Worm (Caenorhabditis elegans) whole organism, early embryonic: ENCODE measurements around the gene nhr-218.

ENCODE experiments used
- B0310.2 ChIP-seq: sonication (generic microtip); optimal IDR thresholded peaks from 2 replicates; lab custom pipeline; 2016; ENCODE audit warnings: mild to moderate bottlenecking, missing genetic modification characterization, missing compliant biosample characterization
- F13C5.2 ChIP-seq: sonication (generic microtip); optimal IDR thresholded peaks from 2 replicates; lab custom pipeline; 2017; ENCODE audit warnings: mild to moderate bottlenecking, missing genetic modification characterization, inconsistent platforms, missing compliant biosample characterization
- aly-1 ChIP-seq: sonication (generic microtip); optimal IDR thresholded peaks from 2 replicates; lab custom pipeline; 2016; ENCODE audit warnings: missing genetic modification characterization, missing compliant biosample characterization
- ama-1 ChIP-seq: fragments of 150-350 bp; optimal IDR thresholded peaks from 2 replicates; lab custom pipeline; 2014
- ceh-13 ChIP-seq: fragments of 200-800 bp; sonication (Bioruptor generic); optimal IDR thresholded peaks from 2 replicates; lab custom pipeline; 2018; ENCODE audit warnings: mild to moderate bottlenecking, missing genetic modification characterization, missing compliant biosample characterization
- ceh-36 ChIP-seq: sonication (generic microtip); optimal IDR thresholded peaks from 2 replicates; lab custom pipeline; 2016; ENCODE audit warnings: missing genetic modification characterization, inconsistent platforms, missing compliant biosample characterization
- ets-7 ChIP-seq: sonication (generic microtip); optimal IDR thresholded peaks from 2 replicates; lab custom pipeline; 2016; ENCODE audit warnings: missing genotype, missing genetic modification characterization, missing compliant biosample characterization
- pes-1 ChIP-seq: fragments of 200-800 bp; sonication (Bioruptor generic); IDR thresholded peaks from 2 replicates; pipeline ENCODE4 v1.3.6; 2022; ENCODE audit warnings: missing genetic modification reagents, missing genetic modification characterization, missing compliant biosample characterization

DNA sequence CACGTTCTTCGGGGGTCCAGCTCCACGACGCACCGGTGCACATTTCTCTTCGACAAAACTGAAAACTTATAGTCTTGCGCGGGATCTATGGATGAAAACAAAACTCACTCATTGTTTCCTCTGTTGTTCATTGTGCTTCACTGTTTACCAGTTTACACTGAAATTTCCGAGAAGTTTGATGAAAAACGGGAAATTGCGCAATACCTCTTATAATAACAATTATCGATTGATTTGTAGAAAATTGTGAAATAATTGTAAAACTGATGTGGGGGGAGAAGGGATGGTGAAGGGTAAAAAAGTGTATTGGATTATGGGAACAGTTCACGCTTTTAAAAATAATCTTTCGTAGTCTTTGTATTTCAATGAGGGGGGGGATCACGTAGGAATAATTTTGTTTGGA, 28.8 kb upstream of the nhr-218 start:
- TF ChIP-seq ama-1 (lab: Kevin White, UChicago) (no peak), ets-7 (no peak), pes-1 (GFP tag; lab: Robert Waterston, UW) (no peak), ceh-13 (no peak), F13C5.2 (no peak), aly-1 (tag; lab: Kevin White, UChicago) (no peak), B0310.2 (tag; lab: Kevin White, UChicago) (no peak), ceh-36 (no peak)
